Fruit fly (Drosophila melanogaster) whole organism, embryonic: ENCODE measurements around the gene Bruce.

ENCODE experiments used
- ATbp ChIP-seq: fragments of 200-800 bp; sonication (Bioruptor generic); optimal IDR thresholded peaks from 2 replicates; lab custom pipeline; 2017; ENCODE audit warnings: missing biosample characterization, mild to moderate bottlenecking, missing genetic modification characterization, missing genetic modification reagents
- Blimp-1 ChIP-seq: fragments of 200-800 bp; sonication (Bioruptor generic); optimal IDR thresholded peaks from 3 replicates; lab custom pipeline; 2018; ENCODE audit warnings: missing biosample characterization, missing genetic modification characterization, mild to moderate bottlenecking, moderate library complexity, missing genetic modification reagents
- CG10209 ChIP-seq: fragments of 200-800 bp; sonication (Bioruptor generic); optimal IDR thresholded peaks from 3 replicates; lab custom pipeline; 2017; ENCODE audit warnings: missing biosample characterization, mild to moderate bottlenecking, missing genetic modification characterization, missing genetic modification reagents
- CG10959 ChIP-seq: fragments of 200-800 bp; sonication (Bioruptor generic); IDR thresholded peaks from 2 replicates; pipeline ENCODE4 v1.3.6; 2022; ENCODE audit warnings: missing biosample characterization, missing genetic modification characterization
- CG11456 ChIP-seq: fragments of 200-800 bp; sonication (Bioruptor generic); IDR thresholded peaks from 3 replicates; pipeline ENCODE4 v1.3.6; 2022; ENCODE audit warnings: missing biosample characterization, missing genetic modification characterization
- CG11560 ChIP-seq: fragments of 200-800 bp; sonication (Bioruptor generic); IDR thresholded peaks from 3 replicates; pipeline ENCODE4 v1.3.6; 2022; ENCODE audit warnings: missing biosample characterization, missing genetic modification characterization
- CG13894 ChIP-seq: fragments of 200-800 bp; sonication (Bioruptor generic); optimal IDR thresholded peaks from 3 replicates; lab custom pipeline; 2018; ENCODE audit warnings: missing biosample characterization, mild to moderate bottlenecking, missing genetic modification characterization, moderate library complexity
- CG14860 ChIP-seq: fragments of 200-800 bp; sonication (Bioruptor generic); IDR thresholded peaks from 3 replicates; pipeline ENCODE4 v1.3.6; 2022; ENCODE audit warnings: missing biosample characterization, missing genetic modification characterization; ENCODE audit not compliant: partially characterized antibody
- CG15011 ChIP-seq: fragments of 200-800 bp; sonication (Bioruptor generic); optimal IDR thresholded peaks from 3 replicates; lab custom pipeline; 2018; ENCODE audit warnings: missing biosample characterization, mild to moderate bottlenecking, missing genetic modification characterization
- CG15479 ChIP-seq: fragments of 200-800 bp; sonication (Bioruptor generic); optimal IDR thresholded peaks from 3 replicates; lab custom pipeline; 2019; ENCODE audit warnings: missing biosample characterization, mild to moderate bottlenecking, missing genetic modification characterization, moderate library complexity
- CG1603 ChIP-seq: fragments of 200-800 bp; sonication (Bioruptor generic); optimal IDR thresholded peaks from 2 replicates; lab custom pipeline; 2019; ENCODE audit warnings: missing biosample characterization, mild to moderate bottlenecking, missing genetic modification characterization, moderate library complexity
- CG3726 ChIP-seq: fragments of 200-800 bp; sonication (Bioruptor generic); IDR thresholded peaks from 3 replicates; pipeline ENCODE4, ENCODE4 v1.3.6; 2022; ENCODE audit warnings: missing biosample characterization, missing genetic modification characterization
- CG5180 ChIP-seq: fragments of 200-800 bp; sonication (Bioruptor generic); optimal IDR thresholded peaks from 3 replicates; lab custom pipeline; 2017; ENCODE audit warnings: missing biosample characterization, missing genetic modification characterization, mild to moderate bottlenecking, moderate library complexity, missing genetic modification reagents
- CG7745 ChIP-seq: fragments of 200-800 bp; sonication (Bioruptor generic); optimal IDR thresholded peaks from 2 replicates; lab custom pipeline; 2018; ENCODE audit warnings: missing biosample characterization, mild to moderate bottlenecking, missing genetic modification characterization, moderate library complexity
- CG8359 ChIP-seq: fragments of 200-800 bp; sonication (Bioruptor generic); optimal IDR thresholded peaks from 2 replicates; lab custom pipeline; 2017; ENCODE audit warnings: missing biosample characterization, mild to moderate bottlenecking, missing genetic modification characterization, borderline replicate concordance
- CG9727 ChIP-seq: fragments of 200-800 bp; sonication (Bioruptor generic); optimal IDR thresholded peaks from 3 replicates; lab custom pipeline; 2017; ENCODE audit warnings: missing biosample characterization, mild to moderate bottlenecking, missing genetic modification characterization
- CG9817 ChIP-seq: fragments of 200-800 bp; sonication (Bioruptor generic); optimal IDR thresholded peaks from 2 replicates; lab custom pipeline; 2018; ENCODE audit warnings: missing biosample characterization, mild to moderate bottlenecking, missing genetic modification characterization, moderate library complexity
- D ChIP-seq, 2 experiments: fragments of 200-800 bp in 1 of 2; fragments of >200 bp in 1 of 2; sonication (Bioruptor generic) in 1 of 2; optimal IDR thresholded peaks; 2 replicates in 1 of 2; 3 replicates in 1 of 2; lab custom pipeline; 2017; ENCODE audit warnings: mild to moderate bottlenecking in 1 of 2, missing biosample characterization in 1 of 2, missing genetic modification characterization in 1 of 2, missing genetic modification reagents in 1 of 2
- Deaf1 ChIP-seq: fragments of 200-800 bp; optimal IDR thresholded peaks from 3 replicates; lab custom pipeline; 2019; ENCODE audit warnings: missing biosample characterization, mild to moderate bottlenecking, missing genetic modification characterization, moderate library complexity
- Doc2 ChIP-seq: fragments of 200-800 bp; sonication (Bioruptor generic); IDR thresholded peaks from 2 replicates; pipeline ENCODE4 v1.3.6; 2022; ENCODE audit warnings: missing biosample characterization, missing genetic modification characterization
- Dp ChIP-seq: fragments of 200-800 bp; sonication (Bioruptor generic); optimal IDR thresholded peaks from 2 replicates; lab custom pipeline; 2018; ENCODE audit warnings: missing biosample characterization, mild to moderate bottlenecking, missing genetic modification characterization, moderate library complexity
- HLH4C ChIP-seq: fragments of 200-800 bp; sonication (Bioruptor generic); IDR thresholded peaks from 3 replicates; pipeline ENCODE4 v1.3.6; 2022; ENCODE audit warnings: missing biosample characterization, missing genetic modification characterization; ENCODE audit not compliant: partially characterized antibody
- HLH54F ChIP-seq: fragments of 200-800 bp; sonication (Bioruptor generic); optimal IDR thresholded peaks from 3 replicates; lab custom pipeline; 2016; ENCODE audit warnings: missing biosample characterization, missing genetic modification characterization
- Hmr ChIP-seq: fragments of 200-800 bp; sonication (Bioruptor generic); optimal IDR thresholded peaks from 3 replicates; lab custom pipeline; 2017; ENCODE audit warnings: mild to moderate bottlenecking, missing biosample characterization, missing genetic modification reagents, missing genetic modification characterization
- Myb ChIP-seq: fragments of 200-800 bp; sonication (Bioruptor generic); optimal IDR thresholded peaks from 2 replicates; lab custom pipeline; 2016; ENCODE audit warnings: missing biosample characterization, missing genetic modification characterization
- Nf-YB ChIP-seq: fragments of 200-800 bp; sonication (Bioruptor generic); optimal IDR thresholded peaks from 3 replicates; lab custom pipeline; 2019; ENCODE audit warnings: missing biosample characterization, mild to moderate bottlenecking, missing genetic modification characterization, moderate library complexity
- Nf-YC ChIP-seq: fragments of 200-800 bp; optimal IDR thresholded peaks from 3 replicates; lab custom pipeline; 2019; ENCODE audit warnings: missing biosample characterization, mild to moderate bottlenecking, missing genetic modification characterization, moderate library complexity
- Oaz ChIP-seq: fragments of 200-800 bp; sonication (Bioruptor generic); IDR thresholded peaks from 2 replicates; pipeline ENCODE4 v1.3.6; 2022; ENCODE audit warnings: missing biosample characterization, missing genetic modification characterization
- Six4 ChIP-seq: fragments of 200-800 bp; sonication (Bioruptor generic); optimal IDR thresholded peaks from 2 replicates; lab custom pipeline; 2016; ENCODE audit warnings: missing biosample characterization, missing genetic modification characterization
- Sox100B ChIP-seq: fragments of 200-800 bp; sonication (Bioruptor generic); optimal IDR thresholded peaks from 3 replicates; lab custom pipeline; 2018; ENCODE audit warnings: missing biosample characterization, mild to moderate bottlenecking, missing genetic modification characterization
- YL-1 ChIP-seq: fragments of 200-800 bp; sonication (Bioruptor generic); optimal IDR thresholded peaks from 3 replicates; lab custom pipeline; 2017; ENCODE audit warnings: missing biosample characterization, mild to moderate bottlenecking, missing genetic modification characterization
- ap ChIP-seq: fragments of 200-800 bp; sonication (Bioruptor generic); IDR thresholded peaks from 2 replicates; pipeline ENCODE4 v1.3.6; 2022; ENCODE audit warnings: missing biosample characterization, missing genetic modification characterization
- cad ChIP-seq: fragments of >200 bp; optimal IDR thresholded peaks from 2 replicates; lab custom pipeline; 2017; ENCODE audit warnings: missing biosample characterization, missing genetic modification characterization
- corto ChIP-seq: fragments of 200-800 bp; sonication (Bioruptor generic); optimal IDR thresholded peaks from 2 replicates; lab custom pipeline; 2016; ENCODE audit warnings: missing biosample characterization, mild to moderate bottlenecking, missing genetic modification characterization, moderate library complexity
- dimm ChIP-seq: fragments of 200-800 bp; sonication (Bioruptor generic); IDR thresholded peaks from 2 replicates; pipeline ENCODE4 v1.3.6; 2022; ENCODE audit warnings: missing biosample characterization, missing genetic modification characterization
- eve ChIP-seq, 2 experiments: fragments of >200 bp; optimal IDR thresholded peaks; 2 replicates each; lab custom pipeline; 2017; ENCODE audit warnings: missing biosample characterization in 2 of 2, missing genetic modification characterization in 2 of 2
- ewg ChIP-seq: fragments of 200-800 bp; sonication (Bioruptor generic); optimal IDR thresholded peaks from 3 replicates; lab custom pipeline; 2017; ENCODE audit warnings: mild to moderate bottlenecking, missing biosample characterization, missing genetic modification reagents, missing genetic modification characterization
- fd102C ChIP-seq: fragments of 200-800 bp; sonication (Bioruptor generic); optimal IDR thresholded peaks from 2 replicates; lab custom pipeline; 2018; ENCODE audit warnings: missing biosample characterization, mild to moderate bottlenecking, missing genetic modification characterization, moderate library complexity
- grau ChIP-seq: fragments of 200-800 bp; optimal IDR thresholded peaks from 3 replicates; lab custom pipeline; 2019; ENCODE audit warnings: missing biosample characterization, mild to moderate bottlenecking, missing genetic modification characterization, moderate library complexity
- ham ChIP-seq: fragments of 200-800 bp; sonication (Bioruptor generic); IDR thresholded peaks from 2 replicates; pipeline ENCODE4 v1.3.6; 2022; ENCODE audit warnings: missing biosample characterization, missing genetic modification characterization
- insv ChIP-seq, 2 experiments: fragments of 200-800 bp; sonication (Bioruptor generic); optimal IDR thresholded peaks; 3 replicates each; lab custom pipeline; 2016 to 2018; ENCODE audit warnings: missing biosample characterization in 2 of 2, missing genetic modification characterization in 2 of 2
- jigr1 ChIP-seq: fragments of 200-800 bp; sonication (Bioruptor generic); IDR thresholded peaks from 3 replicates; pipeline ENCODE4 v1.3.6; 2022; ENCODE audit warnings: missing biosample characterization, missing genetic modification characterization
- rib ChIP-seq: fragments of 200-800 bp; sonication (Bioruptor generic); IDR thresholded peaks from 2 replicates; pipeline ENCODE4 v1.3.6; 2022; ENCODE audit warnings: missing biosample characterization, missing genetic modification characterization
- shn ChIP-seq: fragments of 200-800 bp; sonication (Bioruptor generic); optimal IDR thresholded peaks from 3 replicates; lab custom pipeline; 2016; ENCODE audit warnings: missing biosample characterization, missing genetic modification characterization
- tin ChIP-seq: fragments of 200-800 bp; sonication (Bioruptor generic); optimal IDR thresholded peaks from 3 replicates; lab custom pipeline; 2016; ENCODE audit warnings: missing biosample characterization, missing genetic modification characterization
- unpg ChIP-seq: fragments of 200-800 bp; sonication (Bioruptor generic); optimal IDR thresholded peaks from 3 replicates; lab custom pipeline; 2018; ENCODE audit warnings: missing biosample characterization, mild to moderate bottlenecking, missing genetic modification characterization, moderate library complexity
- wor ChIP-seq: fragments of 200-800 bp; sonication (Bioruptor generic); IDR thresholded peaks from 2 replicates; pipeline ENCODE4 v1.3.6; 2022; ENCODE audit warnings: missing biosample characterization, missing genetic modification characterization
- yki ChIP-seq: fragments of >200 bp; optimal IDR thresholded peaks from 3 replicates; lab custom pipeline; 2018
- zfh1 ChIP-seq: fragments of 200-800 bp; sonication (Bioruptor generic); IDR thresholded peaks from 3 replicates; pipeline ENCODE4 v1.3.6; 2022; ENCODE audit warnings: missing biosample characterization, missing genetic modification characterization

Gene Bruce

DNA sequence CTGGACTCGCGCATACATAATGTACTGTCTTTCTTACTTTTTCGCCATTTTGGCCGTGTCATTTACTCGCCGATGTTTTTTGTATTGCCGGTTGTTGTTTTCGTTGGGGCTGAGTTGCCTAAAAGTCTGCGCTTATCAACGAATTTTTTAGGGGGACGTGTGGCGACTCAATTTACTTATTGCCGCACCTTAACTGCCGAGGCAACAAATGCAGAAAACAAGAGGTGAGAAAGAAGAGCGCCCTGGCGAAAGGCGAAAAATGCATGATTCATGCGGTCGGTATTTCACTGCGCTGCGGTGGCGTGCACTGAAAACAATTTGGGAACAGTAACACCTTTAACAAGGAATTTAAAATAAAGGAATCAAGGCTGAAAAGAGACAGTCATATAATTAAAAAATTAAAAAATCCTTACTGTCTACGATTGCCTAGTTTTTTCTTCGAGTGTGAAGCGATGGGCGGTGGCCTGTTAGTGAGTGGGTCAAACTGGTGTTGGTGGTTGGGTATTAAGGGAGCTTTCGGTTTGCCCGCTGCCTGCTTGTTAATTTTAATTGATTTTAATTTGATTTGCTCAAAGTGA, 62.2 kb downstream of the Bruce start (continued):
- TF ChIP-seq CG11560 (tag; lab: Robert Waterston, UW): no peak; the same call in 2 of the 3 replicates
- peak; percentile 64 for TF ChIP-seq tin
- TF ChIP-seq yki: no peak
- peak; percentile 50; the same call in 1 of the 2 replicates for TF ChIP-seq Oaz (GFP tag; lab: Robert Waterston, UW)
- TF ChIP-seq unpg: peak; percentile 75
- TF ChIP-seq Doc2 (GFP tag; lab: Robert Waterston, UW): peak; percentile 67
- TF ChIP-seq ap (GFP tag; lab: Robert Waterston, UW): peak; percentile 62
- peak; percentile 58 for TF ChIP-seq ATbp
- TF ChIP-seq cad (GFP tag; lab: Kevin White, UChicago): no peak
- TF ChIP-seq grau (tag; lab: Kevin White, UChicago): peak; percentile 65
- peak; percentile 62 for TF ChIP-seq Blimp-1 (GFP tag; lab: Kevin White, UChicago)
- no peak for TF ChIP-seq D (optimal IDR thresholded peaks at IDR 0.05; lab: Kevin White, UChicago)
- TF ChIP-seq D (GFP tag; optimal IDR thresholded peaks at IDR 0.05; lab: Kevin White, UChicago): peak; percentile 32
- no peak for TF ChIP-seq CG15011
- TF ChIP-seq rib: no peak
- peak; percentile 9 for TF ChIP-seq Sox100B (GFP tag; lab: Kevin White, UChicago)
- TF ChIP-seq Hmr (GFP tag; lab: Kevin White, UChicago): peak; percentile 59
- TF ChIP-seq wor (GFP tag; lab: Robert Waterston, UW): peak; percentile 73
- peak; percentile 3 for TF ChIP-seq CG5180 (GFP tag; lab: Kevin White, UChicago)
- TF ChIP-seq Dp (GFP tag; lab: Kevin White, UChicago): no peak
- peak; percentile 49 for TF ChIP-seq dimm (GFP tag; lab: Robert Waterston, UW)
- TF ChIP-seq ewg (GFP tag; lab: Kevin White, UChicago): peak; percentile 58
- TF ChIP-seq CG13894 (tag; lab: Kevin White, UChicago): no peak
- peak; percentile 65 for TF ChIP-seq CG1603 (tag; lab: Kevin White, UChicago)
- TF ChIP-seq Nf-YB (GFP tag; lab: Kevin White, UChicago): no peak
- no peak for TF ChIP-seq CG7745
- TF ChIP-seq CG14860 (GFP tag; lab: Robert Waterston, UW): no peak
- TF ChIP-seq insv (GFP tag; optimal IDR thresholded peaks at IDR 0.05; lab: Kevin White, UChicago): no peak
- TF ChIP-seq eve (GFP tag; optimal IDR thresholded peaks at IDR 0.05; lab: Kevin White, UChicago): no peak
- peak; percentile 26 for TF ChIP-seq Six4 (GFP tag; lab: Kevin White, UChicago)
- no peak for TF ChIP-seq fd102C (GFP tag; lab: Kevin White, UChicago)
- peak; percentile 28 for TF ChIP-seq shn (GFP tag; lab: Kevin White, UChicago)
- TF ChIP-seq CG10209 (GFP tag; lab: Kevin White, UChicago): peak; percentile 56
- TF ChIP-seq Myb (GFP tag; lab: Kevin White, UChicago): no peak
- peak; percentile 46; the same call in 1 of the 3 replicates for TF ChIP-seq jigr1 (GFP tag; lab: Robert Waterston, UW)
- TF ChIP-seq CG9727 (GFP tag; lab: Kevin White, UChicago): no peak
- peak; percentile 18 for TF ChIP-seq CG8359 (GFP tag; lab: Kevin White, UChicago)
- TF ChIP-seq corto: peak; percentile 40
- peak; percentile 58 for TF ChIP-seq CG9817 (tag; lab: Kevin White, UChicago)
- TF ChIP-seq HLH54F (GFP tag; lab: Kevin White, UChicago): peak; percentile 21
- no peak for TF ChIP-seq CG15479 (GFP tag; lab: Kevin White, UChicago)
- no peak for TF ChIP-seq Deaf1 (tag; lab: Kevin White, UChicago)
- peak; percentile 79 for TF ChIP-seq zfh1 (GFP tag; lab: Robert Waterston, UW)
- no peak for TF ChIP-seq HLH4C (GFP tag; lab: Robert Waterston, UW)
- TF ChIP-seq ham (GFP tag; lab: Robert Waterston, UW): peak; percentile 56; the same call in 1 of the 2 replicates
- 0 out of 3 replicates have a peak, but pooled peaks have one; percentile 55 for TF ChIP-seq CG3726 (GFP tag; lab: Robert Waterston, UW)
- peak; percentile 80 for TF ChIP-seq CG11456 (GFP tag; lab: Robert Waterston, UW)
- TF ChIP-seq YL-1 (GFP tag; lab: Kevin White, UChicago): no peak
- no peak for TF ChIP-seq CG10959 (GFP tag; lab: Robert Waterston, UW)
- no peak for TF ChIP-seq Nf-YC (tag; lab: Kevin White, UChicago)
